Worm (Caenorhabditis elegans): ENCODE measurements around the gene ugt-45.
A peak's percentile ranks its signal among the peaks of the same experiment; 100 is the strongest.

Gene ugt-45

ce11 chrIV:3740830-3741477 is 9.9 kb downstream of the ugt-45 start, which contains the start of gene nape-1 (continued):
- TF ChIP-seq mdt-29 (GFP tag; IDR thresholded peaks at IDR 0.05) (no peak), nhr-11 (tag; optimal IDR thresholded peaks at IDR 0.05) (no peak), daf-8 (GFP tag; IDR thresholded peaks at IDR 0.05) (no peak), unc-39 (tag; optimal IDR thresholded peaks at IDR 0.05) (no peak), zip-2 (tag; optimal IDR thresholded peaks at IDR 0.05) (no peak), tag-97 (GFP tag; IDR thresholded peaks at IDR 0.05) (no peak), lin-15B (tag; optimal IDR thresholded peaks at IDR 0.05) (no peak), gei-8 (GFP tag; optimal IDR thresholded peaks at IDR 0.05) (no peak), daf-16 (GFP tag; optimal IDR thresholded peaks at IDR 0.05) (no peak), daf-16 (tag; optimal IDR thresholded peaks at IDR 0.05) (peak; percentile 67), hlh-30 (tag; optimal IDR thresholded peaks at IDR 0.05; ENCODE audit: insufficient read depth) (peak; percentile 63), nhr-102 (tag; optimal IDR thresholded peaks at IDR 0.05) (no peak), madf-9 (GFP tag; conservative IDR thresholded peaks at IDR 0.05) (no peak), skn-1 (tag; optimal IDR thresholded peaks at IDR 0.05) (no peak), nhr-42 (GFP tag; IDR thresholded peaks at IDR 0.05) (no peak), Y5F2A.4 (GFP tag; optimal IDR thresholded peaks at IDR 0.05) (no peak), dpl-1 (GFP tag; optimal IDR thresholded peaks at IDR 0.05) (peak; percentile 29), ctbp-1 (GFP tag; IDR thresholded peaks at IDR 0.05) (no peak), spr-3 (GFP tag; optimal IDR thresholded peaks at IDR 0.05) (no peak), T20F7.1 (GFP tag; optimal IDR thresholded peaks at IDR 0.05) (no peak), ceh-82 (tag; optimal IDR thresholded peaks at IDR 0.05) (no peak), mxl-3 (GFP tag; optimal IDR thresholded peaks at IDR 0.05) (peak; percentile 55)

ce11 chrIV:3738655-3739403 is 12.1 kb downstream of the ugt-45 start, which contains the start of gene nape-2:
nape-2 (minus strand) TSS chrIV:3738925.
- TF ChIP-seq nhr-237 (tag; optimal IDR thresholded peaks at IDR 0.05) (no peak), nhr-48 (tag; optimal IDR thresholded peaks at IDR 0.05) (no peak), nhr-41 (GFP tag; IDR thresholded peaks at IDR 0.05) (no peak), nhr-77 (tag; optimal IDR thresholded peaks at IDR 0.05) (no peak), ceh-20 (GFP tag; IDR thresholded peaks at IDR 0.05) (no peak), madf-5 (GFP tag; IDR thresholded peaks at IDR 0.05) (no peak), nhr-28 (tag; optimal IDR thresholded peaks at IDR 0.05) (peak; percentile 71), tra-1 (GFP tag; IDR thresholded peaks at IDR 0.05) (no peak), ceh-28 (tag; optimal IDR thresholded peaks at IDR 0.05) (no peak), nhr-25 (tag; optimal IDR thresholded peaks at IDR 0.05; ENCODE audit: borderline replicate concordance, insufficient read depth) (no peak), nhr-111 (GFP tag; optimal IDR thresholded peaks at IDR 0.05) (no peak), vab-7 (GFP tag; IDR thresholded peaks at IDR 0.05) (no peak), spr-1 (tag; optimal IDR thresholded peaks at IDR 0.05) (no peak), sdz-12 (GFP tag; optimal IDR thresholded peaks at IDR 0.05) (no peak), arid-1 (GFP tag; conservative IDR thresholded peaks at IDR 0.05) (no peak), dmd-6 (GFP tag; IDR thresholded peaks at IDR 0.05) (no peak), hif-1 (tag; optimal IDR thresholded peaks at IDR 0.05) (no peak), Y5F2A.4 (GFP tag; optimal IDR thresholded peaks at IDR 0.05) (no peak), egl-27 (tag; optimal IDR thresholded peaks at IDR 0.05) (no peak), lin-13 (GFP tag; optimal IDR thresholded peaks at IDR 0.05) (no peak), daf-16 (GFP tag; optimal IDR thresholded peaks at IDR 0.05) (no peak), daf-16 (tag; optimal IDR thresholded peaks at IDR 0.05) (no peak), mxl-3 (GFP tag; optimal IDR thresholded peaks at IDR 0.05) (no peak), set-16 (GFP tag; IDR thresholded peaks at IDR 0.05) (no peak), hlh-11 (tag; optimal IDR thresholded peaks at IDR 0.05) (peak; percentile 7), lsy-2 (tag; optimal IDR thresholded peaks at IDR 0.05) (peak in 1 of 2 experiments; percentile 24), egl-43 (GFP tag; IDR thresholded peaks at IDR 0.05) (no peak), dve-1 (tag; optimal IDR thresholded peaks at IDR 0.05; ENCODE audit: insufficient read depth) (peak; percentile 34), lim-7 (GFP tag; IDR thresholded peaks at IDR 0.05) (no peak), ceh-44 (GFP tag; IDR thresholded peaks at IDR 0.05) (no peak), madf-9 (GFP tag; conservative IDR thresholded peaks at IDR 0.05) (no peak)

All from whole organism, L4 larva.